Worm (Caenorhabditis elegans) whole organism, L2 larva: Measurements from ENCODE around the gene sre-1.

Experiments used
- ZK546.5 ChIP-seq: sonication (generic microtip); optimal IDR thresholded peaks from 2 replicates; lab custom pipeline; 2017; ENCODE audit warnings: missing biosample characterization, missing genetic modification characterization
- ama-1 ChIP-seq: fragments of 150-350 bp; optimal IDR thresholded peaks from 2 replicates; lab custom pipeline; 2018; ENCODE audit warnings: inconsistent platforms
- ceh-16 ChIP-seq: fragments of 150-350 bp; optimal IDR thresholded peaks from 2 replicates; lab custom pipeline; 2014; ENCODE audit warnings: missing biosample characterization, missing genetic modification characterization
- gmeb-1 ChIP-seq: fragments of 150-350 bp; optimal IDR thresholded peaks from 2 replicates; lab custom pipeline; 2014; ENCODE audit warnings: missing biosample characterization, missing genetic modification characterization
- nhr-237 ChIP-seq: fragments of 150-350 bp; optimal IDR thresholded peaks from 2 replicates; lab custom pipeline; 2014; ENCODE audit warnings: missing biosample characterization, missing genetic modification characterization
- skn-1 ChIP-seq: sonication (generic microtip); optimal IDR thresholded peaks from 2 replicates; lab custom pipeline; 2017; ENCODE audit warnings: missing biosample characterization, missing genetic modification characterization

- TF ChIP-seq nhr-237 (tag; lab: Kevin White, UChicago) (no peak), skn-1 (tag; lab: Kevin White, UChicago) (no peak), ZK546.5 (tag; lab: Kevin White, UChicago) (no peak), gmeb-1 (no peak), ama-1 (lab: Kevin White, UChicago) (no peak), ceh-16 (tag; lab: Kevin White, UChicago) (no peak)
These were observed 24.9 kb upstream of the sre-1 start, which contains the start of gene F18A1.1 for ce11 chrII:7684589-7684988.
